Fruit fly (Drosophila melanogaster) whole organism, embryonic: ENCODE data around the gene ATPsynB.

Source experiments
- Bdp1 ChIP-seq: fragments of 200-800 bp; sonication (Bioruptor generic); optimal IDR thresholded peaks from 3 replicates; lab custom pipeline; 2016; ENCODE audit warnings: missing biosample characterization, missing genetic modification characterization
- CG10321 ChIP-seq: fragments of 200-800 bp; sonication (Bioruptor generic); IDR thresholded peaks from 2 replicates; pipeline ENCODE4 v1.3.6; 2022; ENCODE audit warnings: missing biosample characterization, missing genetic modification characterization
- CG11085 ChIP-seq: fragments of 200-800 bp; sonication (Bioruptor generic); IDR thresholded peaks from 2 replicates; pipeline ENCODE4 v1.3.6; 2022; ENCODE audit warnings: missing biosample characterization, missing genetic modification characterization
- CG11504 ChIP-seq: fragments of 200-800 bp; sonication (Bioruptor generic); optimal IDR thresholded peaks from 3 replicates; lab custom pipeline; 2019; ENCODE audit warnings: missing biosample characterization, mild to moderate bottlenecking, missing genetic modification characterization, moderate library complexity
- CG11695 ChIP-seq: fragments of 200-800 bp; sonication (Bioruptor generic); IDR thresholded peaks from 3 replicates; pipeline ENCODE4 v1.3.6; 2022; ENCODE audit warnings: missing biosample characterization, missing genetic modification characterization
- CG13123 ChIP-seq: fragments of 200-800 bp; sonication (Bioruptor generic); optimal IDR thresholded peaks from 2 replicates; lab custom pipeline; 2016; ENCODE audit warnings: missing biosample characterization, missing genetic modification characterization
- CG14667 ChIP-seq: fragments of 200-800 bp; sonication (Bioruptor generic); IDR thresholded peaks from 2 replicates; pipeline ENCODE4 v1.3.6; 2022; ENCODE audit warnings: missing biosample characterization, missing genetic modification characterization
- CG1602 ChIP-seq: fragments of 200-800 bp; sonication (Bioruptor generic); optimal IDR thresholded peaks from 3 replicates; lab custom pipeline; 2016; ENCODE audit warnings: missing biosample characterization, missing genetic modification characterization
- CG1603 ChIP-seq: fragments of 200-800 bp; sonication (Bioruptor generic); optimal IDR thresholded peaks from 2 replicates; lab custom pipeline; 2019; ENCODE audit warnings: missing biosample characterization, mild to moderate bottlenecking, missing genetic modification characterization, moderate library complexity
- CG1647 ChIP-seq: fragments of 200-800 bp; sonication (Bioruptor generic); optimal IDR thresholded peaks from 3 replicates; lab custom pipeline; 2016; ENCODE audit warnings: missing biosample characterization, missing genetic modification characterization
- CG16813 ChIP-seq: fragments of 200-800 bp; sonication (Bioruptor generic); IDR thresholded peaks from 3 replicates; pipeline ENCODE4 v1.3.6; 2022; ENCODE audit warnings: missing biosample characterization, missing genetic modification characterization; ENCODE audit not compliant: partially characterized antibody
- CG17328 ChIP-seq: fragments of 200-800 bp; sonication (Bioruptor generic); IDR thresholded peaks from 2 replicates; pipeline ENCODE4 v1.3.6; 2022; ENCODE audit warnings: missing biosample characterization, missing genetic modification characterization
- CG1792 ChIP-seq: fragments of 200-800 bp; sonication (Bioruptor generic); optimal IDR thresholded peaks from 2 replicates; lab custom pipeline; 2016; ENCODE audit warnings: missing biosample characterization, missing genetic modification characterization
- CG18764 ChIP-seq: fragments of 200-800 bp; sonication (Bioruptor generic); optimal IDR thresholded peaks from 3 replicates; lab custom pipeline; 2016; ENCODE audit warnings: missing biosample characterization, missing genetic modification characterization
- CG34224 ChIP-seq: fragments of 200-800 bp; sonication (Bioruptor generic); IDR thresholded peaks from 3 replicates; pipeline ENCODE4 v1.3.6; 2022; ENCODE audit warnings: missing biosample characterization, missing genetic modification characterization; ENCODE audit not compliant: partially characterized antibody
- CG34422 ChIP-seq: fragments of 200-800 bp; sonication (Bioruptor generic); IDR thresholded peaks from 3 replicates; pipeline ENCODE4 v1.3.6; 2022; ENCODE audit warnings: missing biosample characterization, missing genetic modification characterization
- CG4820 ChIP-seq: fragments of 200-800 bp; sonication (Bioruptor generic); optimal IDR thresholded peaks from 3 replicates; lab custom pipeline; 2016; ENCODE audit warnings: missing biosample characterization, missing genetic modification characterization
- CG9797 ChIP-seq: fragments of 200-800 bp; sonication (Bioruptor generic); optimal IDR thresholded peaks from 3 replicates; lab custom pipeline; 2018; ENCODE audit warnings: missing biosample characterization, mild to moderate bottlenecking, missing genetic modification characterization
- Hey ChIP-seq: fragments of 200-800 bp; sonication (Bioruptor generic); optimal IDR thresholded peaks from 3 replicates; lab custom pipeline; 2018; ENCODE audit warnings: missing biosample characterization, mild to moderate bottlenecking, missing genetic modification characterization
- Hmx ChIP-seq: fragments of 200-800 bp; sonication (Bioruptor generic); optimal IDR thresholded peaks from 2 replicates; lab custom pipeline; 2016; ENCODE audit warnings: missing biosample characterization, missing genetic modification characterization
- MESR4 ChIP-seq: fragments of 200-800 bp; sonication (Bioruptor generic); optimal IDR thresholded peaks from 2 replicates; lab custom pipeline; 2018; ENCODE audit warnings: missing biosample characterization, mild to moderate bottlenecking, missing genetic modification characterization, moderate library complexity
- Myb ChIP-seq: fragments of 200-800 bp; sonication (Bioruptor generic); optimal IDR thresholded peaks from 2 replicates; lab custom pipeline; 2016; ENCODE audit warnings: missing biosample characterization, missing genetic modification characterization
- Optix ChIP-seq: fragments of 200-800 bp; sonication (Bioruptor generic); IDR thresholded peaks from 3 replicates; pipeline ENCODE4 v1.3.6; 2022; ENCODE audit warnings: missing biosample characterization, missing genetic modification characterization
- PHDP ChIP-seq: fragments of 200-800 bp; sonication (Bioruptor generic); optimal IDR thresholded peaks from 3 replicates; lab custom pipeline; 2018; ENCODE audit warnings: missing biosample characterization, mild to moderate bottlenecking, missing genetic modification characterization, moderate library complexity
- Side ChIP-seq: fragments of 200-800 bp; sonication (Bioruptor generic); optimal IDR thresholded peaks from 2 replicates; lab custom pipeline; 2016; ENCODE audit warnings: missing biosample characterization, missing genetic modification characterization
- Sox100B ChIP-seq: fragments of 200-800 bp; sonication (Bioruptor generic); optimal IDR thresholded peaks from 3 replicates; lab custom pipeline; 2018; ENCODE audit warnings: missing biosample characterization, mild to moderate bottlenecking, missing genetic modification characterization
- Sry-β ChIP-seq: fragments of 200-800 bp; sonication (Bioruptor generic); optimal IDR thresholded peaks from 2 replicates; lab custom pipeline; 2018; ENCODE audit warnings: missing biosample characterization, mild to moderate bottlenecking, missing genetic modification characterization, moderate library complexity
- abd-A ChIP-seq: fragments of 200-800 bp; sonication (Bioruptor generic); optimal IDR thresholded peaks from 3 replicates; lab custom pipeline; 2019; ENCODE audit warnings: missing biosample characterization, mild to moderate bottlenecking, missing genetic modification characterization, moderate library complexity
- aop ChIP-seq: fragments of 200-800 bp; sonication (Bioruptor generic); IDR thresholded peaks from 2 replicates; pipeline ENCODE4 v1.3.6; 2022; ENCODE audit warnings: missing biosample characterization, missing genetic modification characterization
- ap ChIP-seq: fragments of 200-800 bp; sonication (Bioruptor generic); IDR thresholded peaks from 2 replicates; pipeline ENCODE4 v1.3.6; 2022; ENCODE audit warnings: missing biosample characterization, missing genetic modification characterization
- chif ChIP-seq, 2 experiments: fragments of 200-800 bp; sonication (Bioruptor generic); optimal IDR thresholded peaks; 3 replicates each; lab custom pipeline; 2016; ENCODE audit warnings: missing biosample characterization in 2 of 2, missing genetic modification characterization in 2 of 2
- chinmo ChIP-seq: fragments of 200-800 bp; sonication (Bioruptor generic); IDR thresholded peaks from 4 replicates; pipeline ENCODE4 v1.3.6; 2022; ENCODE audit warnings: missing biosample characterization, missing genetic modification characterization; ENCODE audit not compliant: partially characterized antibody
- dati ChIP-seq: fragments of 200-800 bp; sonication (Bioruptor generic); IDR thresholded peaks from 2 replicates; pipeline ENCODE4 v1.3.6; 2022; ENCODE audit warnings: missing biosample characterization, missing genetic modification characterization
- fd102C ChIP-seq: fragments of 200-800 bp; sonication (Bioruptor generic); optimal IDR thresholded peaks from 2 replicates; lab custom pipeline; 2018; ENCODE audit warnings: missing biosample characterization, mild to moderate bottlenecking, missing genetic modification characterization, moderate library complexity
- gce ChIP-seq: fragments of 200-800 bp; sonication (Bioruptor generic); IDR thresholded peaks from 3 replicates; pipeline ENCODE4 v1.3.6; 2022; ENCODE audit warnings: missing biosample characterization, missing genetic modification characterization
- gt ChIP-seq: fragments of 200-800 bp; sonication (Bioruptor generic); IDR thresholded peaks from 2 replicates; pipeline ENCODE4 v1.3.6; 2022; ENCODE audit warnings: missing biosample characterization, missing genetic modification characterization
- hth ChIP-seq: fragments of >200 bp; optimal IDR thresholded peaks from 2 replicates; lab custom pipeline; 2017; ENCODE audit warnings: inconsistent platforms
- kah ChIP-seq: fragments of 200-800 bp; sonication (Bioruptor generic); optimal IDR thresholded peaks from 2 replicates; lab custom pipeline; 2018; ENCODE audit warnings: missing biosample characterization, mild to moderate bottlenecking, missing genetic modification characterization
- lmd ChIP-seq: fragments of 200-800 bp; sonication (Bioruptor generic); IDR thresholded peaks from 2 replicates; pipeline ENCODE4 v1.3.6; 2022; ENCODE audit warnings: missing biosample characterization, missing genetic modification characterization
- luna ChIP-seq: fragments of 200-800 bp; sonication (Bioruptor generic); optimal IDR thresholded peaks from 2 replicates; lab custom pipeline; 2016; ENCODE audit warnings: missing biosample characterization, missing genetic modification characterization
- nau ChIP-seq: fragments of 200-800 bp; sonication (Bioruptor generic); optimal IDR thresholded peaks from 3 replicates; lab custom pipeline; 2017; ENCODE audit warnings: missing biosample characterization, mild to moderate bottlenecking, missing genetic modification characterization, missing genetic modification reagents
- nerfin-2 ChIP-seq: fragments of 200-800 bp; sonication (Bioruptor generic); IDR thresholded peaks from 2 replicates; pipeline ENCODE4 v1.3.6; 2022; ENCODE audit warnings: missing biosample characterization, missing genetic modification characterization; ENCODE audit not compliant: partially characterized antibody
- ranshi ChIP-seq: fragments of 200-800 bp; sonication (Bioruptor generic); IDR thresholded peaks from 2 replicates; pipeline ENCODE4 v1.3.6; 2022; ENCODE audit warnings: missing biosample characterization, missing genetic modification characterization
- sima ChIP-seq: fragments of 200-800 bp; sonication (Bioruptor generic); optimal IDR thresholded peaks from 2 replicates; lab custom pipeline; 2016; ENCODE audit warnings: missing biosample characterization, missing genetic modification characterization
- slbo ChIP-seq: fragments of 200-800 bp; sonication (Bioruptor generic); IDR thresholded peaks from 2 replicates; pipeline ENCODE4 v1.3.6; 2022; ENCODE audit warnings: missing biosample characterization, missing genetic modification characterization
- stc ChIP-seq: fragments of 200-800 bp; sonication (Bioruptor generic); IDR thresholded peaks from 2 replicates; pipeline ENCODE4 v1.3.6; 2022; ENCODE audit warnings: missing biosample characterization, missing genetic modification characterization
- trem ChIP-seq: fragments of 200-800 bp; optimal IDR thresholded peaks from 3 replicates; lab custom pipeline; 2019; ENCODE audit warnings: missing biosample characterization, mild to moderate bottlenecking, missing genetic modification characterization, moderate library complexity
- twi ChIP-seq: fragments of 200-800 bp; optimal IDR thresholded peaks from 2 replicates; lab custom pipeline; 2019; ENCODE audit warnings: missing biosample characterization, mild to moderate bottlenecking, missing genetic modification characterization, moderate library complexity
- vvl ChIP-seq: fragments of 200-800 bp; sonication (Bioruptor generic); IDR thresholded peaks from 2 replicates; pipeline ENCODE4 v1.3.6; 2022; ENCODE audit warnings: missing biosample characterization, missing genetic modification characterization

The ATPsynB gene

dm6 chr3L:9696650-9697526, 32.9 kb upstream of the ATPsynB start, which contains the start of gene Prps (continued):
- TF ChIP-seq Side (GFP tag; lab: Kevin White, UChicago) (peak; percentile 79), dati (GFP tag; lab: Robert Waterston, UW) (0 out of 2 replicates have a peak, but pooled peaks have one; percentile 39), chif (GFP tag; optimal IDR thresholded peaks at IDR 0.05; lab: Kevin White, UChicago) (peak; percentile 25 to 65), CG1792 (GFP tag; lab: Kevin White, UChicago) (peak; percentile 52), CG16813 (no peak), luna (GFP tag; lab: Kevin White, UChicago) (peak; percentile 48), gce (GFP tag; lab: Robert Waterston, UW) (peak; percentile 71; the same call in 1 of the 3 replicates), Hey (peak; percentile 59), chinmo (0 out of 4 replicates have a peak, but pooled peaks have one; percentile 58), aop (GFP tag; lab: Robert Waterston, UW) (no peak), Sry-β (GFP tag; lab: Kevin White, UChicago) (no peak), Sox100B (peak; percentile 44), hth (no peak), CG4820 (GFP tag; lab: Kevin White, UChicago) (peak; percentile 68), CG1647 (GFP tag; lab: Kevin White, UChicago) (peak; percentile 79), slbo (GFP tag; lab: Robert Waterston, UW) (peak; percentile 82), CG18764 (peak; percentile 54), CG13123 (GFP tag; lab: Kevin White, UChicago) (peak; percentile 63), CG14667 (GFP tag; lab: Robert Waterston, UW) (peak; percentile 58), CG1602 (peak; percentile 46), Optix (GFP tag; lab: Robert Waterston, UW) (peak; percentile 64), stc (GFP tag; lab: Robert Waterston, UW) (peak; percentile 79), CG34422 (GFP tag; lab: Robert Waterston, UW) (peak; percentile 87), Bdp1 (GFP tag; lab: Kevin White, UChicago) (peak; percentile 6), CG34224 (GFP tag; lab: Robert Waterston, UW) (peak; percentile 31; the same call in 1 of the 3 replicates), twi (tag; lab: Kevin White, UChicago) (peak; percentile 19), CG17328 (peak; percentile 75), CG10321 (GFP tag; lab: Robert Waterston, UW) (no peak), MESR4 (GFP tag; lab: Kevin White, UChicago) (no peak), PHDP (tag; lab: Kevin White, UChicago) (peak; percentile 82), trem (peak; percentile 51), sima (GFP tag; lab: Kevin White, UChicago) (no peak), CG9797 (GFP tag; lab: Kevin White, UChicago) (no peak), nerfin-2 (GFP tag; lab: Robert Waterston, UW) (no peak), abd-A (tag; lab: Kevin White, UChicago) (peak; percentile 88), fd102C (GFP tag; lab: Kevin White, UChicago) (no peak), gt (GFP tag; lab: Robert Waterston, UW) (no peak; the same call in 1 of the 2 replicates), CG11085 (GFP tag; lab: Robert Waterston, UW) (peak; percentile 56; the same call in 1 of the 2 replicates), nau (GFP tag; lab: Kevin White, UChicago) (peak; percentile 73), CG11504 (tag; lab: Kevin White, UChicago) (peak; percentile 78), Myb (peak; percentile 58), CG1603 (peak; percentile 85), vvl (GFP tag; lab: Robert Waterston, UW) (peak; percentile 95), ap (GFP tag; lab: Robert Waterston, UW) (peak; percentile 51; the same call in 1 of the 2 replicates), kah (GFP tag; lab: Kevin White, UChicago) (peak; percentile 50), ranshi (peak; percentile 85), lmd (peak; percentile 80), Hmx (GFP tag; lab: Kevin White, UChicago) (no peak), CG11695 (peak; percentile 79)
